In genomic region chrIV:4014341-4014826, ce11 we compare ENCODE assay signal across 2 worm cellular contexts.
A peak's percentile ranks its signal among the peaks of the same experiment; 100 is the strongest.
TF ChIP-seq lines count a peak whose summit lies in the region.

No protein-coding gene starts in this region.

TF ChIP-seq in whole organism, L4 larva, 104 proteins besides CTCF, POLR2A, EP300 and RAD21 (continued from another document):
- TF ChIP-seq ceh-20 (GFP tag; IDR thresholded peaks at IDR 0.05; lab: Robert Waterston, UW): 0 out of 2 replicates have a peak, but pooled peaks have one; percentile 9
- TF ChIP-seq jun-1 (tag; optimal IDR thresholded peaks at IDR 0.05; lab: Kevin White, UChicago): peak; percentile 26
- no peak for TF ChIP-seq ZK546.5 (tag; optimal IDR thresholded peaks at IDR 0.05; lab: Kevin White, UChicago)
- TF ChIP-seq arid-1 (GFP tag; conservative IDR thresholded peaks at IDR 0.05; lab: Robert Waterston, UW): peak; percentile 13; the same call in 1 of the 2 replicates
- TF ChIP-seq T26A8.4 (GFP tag; IDR thresholded peaks at IDR 0.05; lab: Robert Waterston, UW): peak; percentile 76
- TF ChIP-seq php-3 (GFP tag; IDR thresholded peaks at IDR 0.05; lab: Robert Waterston, UW): 0 out of 2 replicates have a peak, but pooled peaks have one; percentile 41
- TF ChIP-seq pha-4 (GFP tag; IDR thresholded peaks at IDR 0.05; lab: Robert Waterston, UW): 0 out of 2 replicates have a peak, but pooled peaks have one; percentile 13
- no peak for TF ChIP-seq pha-4 (tag; optimal IDR thresholded peaks at IDR 0.05; lab: Kevin White, UChicago)
- TF ChIP-seq daf-19 (GFP tag; conservative IDR thresholded peaks at IDR 0.05; lab: Robert Waterston, UW): 0 out of 2 replicates have a peak, but pooled peaks have one; percentile 31
- TF ChIP-seq daf-8 (GFP tag; IDR thresholded peaks at IDR 0.05; lab: Robert Waterston, UW): no peak
- TF ChIP-seq egl-43 (GFP tag; IDR thresholded peaks at IDR 0.05; lab: Robert Waterston, UW): peak; percentile 54; the same call in 1 of the 2 replicates
- TF ChIP-seq dmd-6 (GFP tag; IDR thresholded peaks at IDR 0.05; lab: Robert Waterston, UW): peak; percentile 14; the same call in 1 of the 2 replicates
- no peak for TF ChIP-seq daf-16 (GFP tag; optimal IDR thresholded peaks at IDR 0.05; lab: Kevin White, UChicago)
- TF ChIP-seq daf-16 (tag; optimal IDR thresholded peaks at IDR 0.05; lab: Kevin White, UChicago): no peak
- TF ChIP-seq madf-5 (GFP tag; IDR thresholded peaks at IDR 0.05; lab: Robert Waterston, UW): 0 out of 4 replicates have a peak, but pooled peaks of 1 of the 2 experiments have one; percentile 2
- TF ChIP-seq nhr-102 (tag; optimal IDR thresholded peaks at IDR 0.05; lab: Kevin White, UChicago): peak; percentile 42

TF ChIP-seq in whole organism, young adult, 124 proteins besides CTCF, POLR2A, EP300 and RAD21 (continued from another document):
- TF ChIP-seq snpc-4 (GFP tag; optimal IDR thresholded peaks at IDR 0.05; lab: Kevin White, UChicago) (no peak), snpc-4 (tag; optimal IDR thresholded peaks at IDR 0.05; lab: Kevin White, UChicago) (no peak), ets-4 (GFP tag; optimal IDR thresholded peaks at IDR 0.05; lab: Kevin White, UChicago) (no peak), ceh-40 (GFP tag; IDR thresholded peaks at IDR 0.05; lab: Robert Waterston, UW) (0 out of 2 replicates have a peak, but pooled peaks have one; percentile 45), pbrm-1 (GFP tag; IDR thresholded peaks at IDR 0.05; lab: Robert Waterston, UW) (no peak), attf-6 (GFP tag; IDR thresholded peaks at IDR 0.05; lab: Robert Waterston, UW) (0 out of 2 replicates have a peak, but pooled peaks have one; percentile 49), cebp-1 (GFP tag; IDR thresholded peaks at IDR 0.05; lab: Robert Waterston, UW) (no peak), cebp-1 (tag; optimal IDR thresholded peaks at IDR 0.05; lab: Kevin White, UChicago) (peak; percentile 22), madf-10 (tag; optimal IDR thresholded peaks at IDR 0.05; lab: Kevin White, UChicago) (no peak), tbx-9 (tag; optimal IDR thresholded peaks at IDR 0.05; lab: Kevin White, UChicago; ENCODE audit: borderline replicate concordance) (no peak), F49E8.2 (tag; optimal IDR thresholded peaks at IDR 0.05; lab: Kevin White, UChicago; ENCODE audit: insufficient read depth) (no peak), sdz-38 (tag; optimal IDR thresholded peaks at IDR 0.05; lab: Kevin White, UChicago) (no peak), K12H6.12 (tag; optimal IDR thresholded peaks at IDR 0.05; lab: Kevin White, UChicago) (no peak), K11D2.4 (GFP tag; IDR thresholded peaks at IDR 0.05; lab: Robert Waterston, UW) (no peak), ztf-22 (GFP tag; optimal IDR thresholded peaks at IDR 0.05; lab: Kevin White, UChicago) (no peak), F33H1.4 (GFP tag; IDR thresholded peaks at IDR 0.05; lab: Robert Waterston, UW) (no peak), lsy-27 (tag; optimal IDR thresholded peaks at IDR 0.05; lab: Kevin White, UChicago; ENCODE audit: borderline replicate concordance, insufficient read depth) (no peak), egl-18 (GFP tag; IDR thresholded peaks at IDR 0.05; lab: Robert Waterston, UW) (no peak), Y79H2A.3 (GFP tag; conservative IDR thresholded peaks at IDR 0.05; lab: Robert Waterston, UW) (no peak), ekl-4 (GFP tag; IDR thresholded peaks at IDR 0.05; lab: Robert Waterston, UW) (0 out of 2 replicates have a peak, but pooled peaks have one; percentile 24), F37B4.10 (GFP tag; IDR thresholded peaks at IDR 0.05; lab: Robert Waterston, UW) (no peak), D2030.7 (GFP tag; IDR thresholded peaks at IDR 0.05; lab: Robert Waterston, UW) (no peak), zim-3 (tag; optimal IDR thresholded peaks at IDR 0.05; lab: Kevin White, UChicago) (no peak), repo-1 (tag; optimal IDR thresholded peaks at IDR 0.05; lab: Kevin White, UChicago) (no peak), lsl-1 (GFP tag; optimal IDR thresholded peaks at IDR 0.05; lab: Kevin White, UChicago) (no peak), ceh-27 (GFP tag; optimal IDR thresholded peaks at IDR 0.05; lab: Kevin White, UChicago) (no peak), hsf-1 (GFP tag; IDR thresholded peaks at IDR 0.05; lab: Robert Waterston, UW) (no peak), hlh-12 (tag; optimal IDR thresholded peaks at IDR 0.05; lab: Kevin White, UChicago) (no peak), mes-4 (tag; optimal IDR thresholded peaks at IDR 0.05; lab: Kevin White, UChicago) (no peak), nhr-120 (GFP tag; IDR thresholded peaks at IDR 0.05; lab: Robert Waterston, UW) (0 out of 2 replicates have a peak, but pooled peaks have one; percentile 33), athp-1 (tag; optimal IDR thresholded peaks at IDR 0.05; lab: Kevin White, UChicago) (no peak), mel-28 (tag; optimal IDR thresholded peaks at IDR 0.05; lab: Kevin White, UChicago; ENCODE audit: borderline replicate concordance) (no peak), mxl-1 (tag; optimal IDR thresholded peaks at IDR 0.05; lab: Kevin White, UChicago) (no peak), unc-62 (GFP tag; optimal IDR thresholded peaks at IDR 0.05; lab: Kevin White, UChicago) (no peak), F52B5.7 (tag; optimal IDR thresholded peaks at IDR 0.05; lab: Kevin White, UChicago) (no peak), B0035.1 (tag; optimal IDR thresholded peaks at IDR 0.05; lab: Kevin White, UChicago) (no peak), T26A5.8 (tag; optimal IDR thresholded peaks at IDR 0.05; lab: Kevin White, UChicago) (no peak), ZK185.1 (tag; optimal IDR thresholded peaks at IDR 0.05; lab: Kevin White, UChicago; ENCODE audit: poor library complexity, severe bottlenecking) (no peak), ztf-25 (GFP tag; IDR thresholded peaks at IDR 0.05; lab: Robert Waterston, UW) (no peak), cebp-2 (GFP tag; IDR thresholded peaks at IDR 0.05; lab: Robert Waterston, UW) (0 out of 2 replicates have a peak, but pooled peaks have one; percentile 47), lin-54 (GFP tag; optimal IDR thresholded peaks at IDR 0.05; lab: Kevin White, UChicago) (peak; percentile 11), B0261.1 (tag; optimal IDR thresholded peaks at IDR 0.05; lab: Kevin White, UChicago) (no peak), nhr-179 (tag; optimal IDR thresholded peaks at IDR 0.05; lab: Kevin White, UChicago) (no peak), zfh-2 (GFP tag; conservative IDR thresholded peaks at IDR 0.05; lab: Robert Waterston, UW) (0 out of 2 replicates have a peak, but pooled peaks have one; percentile 17), aptf-2 (GFP tag; conservative IDR thresholded peaks at IDR 0.05; lab: Robert Waterston, UW) (no peak), B0336.3 (GFP tag; IDR thresholded peaks at IDR 0.05; lab: Robert Waterston, UW) (no peak), rpc-1 (optimal IDR thresholded peaks at IDR 0.05; lab: Kevin White, UChicago) (no peak), rpc-1 (tag; optimal IDR thresholded peaks at IDR 0.05; lab: Kevin White, UChicago) (no peak), him-1 (tag; optimal IDR thresholded peaks at IDR 0.05; lab: Kevin White, UChicago) (no peak), dox-1 (GFP tag; IDR thresholded peaks at IDR 0.05; lab: Robert Waterston, UW) (no peak), bed-1 (GFP tag; IDR thresholded peaks at IDR 0.05; lab: Robert Waterston, UW) (0 out of 2 replicates have a peak, but pooled peaks have one; percentile 61), madf-8 (GFP tag; conservative IDR thresholded peaks at IDR 0.05; lab: Robert Waterston, UW) (no peak), F39B2.1 (GFP tag; IDR thresholded peaks at IDR 0.05; lab: Robert Waterston, UW) (no peak), attf-3 (GFP tag; conservative IDR thresholded peaks at IDR 0.05; lab: Robert Waterston, UW) (no peak), let-526 (GFP tag; IDR thresholded peaks at IDR 0.05; lab: Robert Waterston, UW) (no peak), Y67H2A.10 (GFP tag; conservative IDR thresholded peaks at IDR 0.05; lab: Robert Waterston, UW) (no peak), nhr-80 (tag; optimal IDR thresholded peaks at IDR 0.05; lab: Kevin White, UChicago) (no peak), nhr-27 (tag; optimal IDR thresholded peaks at IDR 0.05; lab: Kevin White, UChicago) (no peak), akir-1 (GFP tag; optimal IDR thresholded peaks at IDR 0.05; lab: Kevin White, UChicago) (no peak), madf-6 (GFP tag; IDR thresholded peaks at IDR 0.05; lab: Robert Waterston, UW) (no peak), chd-7 (tag; optimal IDR thresholded peaks at IDR 0.05; lab: Kevin White, UChicago) (no peak)
